Worm (Caenorhabditis elegans) whole organism, L4 larva: ENCODE data around the gene ssq-3.

Experiments used
- D1046.2 ChIP-seq: fragments of 200-800 bp; sonication (Bioruptor generic); IDR thresholded peaks from 2 replicates; pipeline ENCODE4 v1.3.6; 2022; ENCODE audit warnings: missing genetic modification characterization, missing compliant biosample characterization
- F37D6.2 ChIP-seq: sonication (generic microtip); optimal IDR thresholded peaks from 2 replicates; lab custom pipeline; 2016; ENCODE audit warnings: mild to moderate bottlenecking, missing genetic modification characterization, missing compliant biosample characterization
- Y5F2A.4 ChIP-seq: fragments of 200-800 bp; sonication (Bioruptor generic); optimal IDR thresholded peaks from 2 replicates; lab custom pipeline; 2018; ENCODE audit warnings: mild to moderate bottlenecking, missing genetic modification characterization, missing compliant biosample characterization
- ZK337.2 ChIP-seq: fragments of 200-800 bp; sonication (Bioruptor generic); IDR thresholded peaks from 2 replicates; pipeline ENCODE4 v1.3.6; 2022; ENCODE audit warnings: missing genetic modification reagents, missing genetic modification characterization, missing compliant biosample characterization
- aha-1 ChIP-seq: fragments of 150-350 bp; peaks from one replicate; lab custom pipeline; 2014; ENCODE audit warnings: missing biosample characterization, missing genetic modification characterization
- ceh-20 ChIP-seq: fragments of 200-800 bp; sonication (Bioruptor generic); IDR thresholded peaks from 2 replicates; pipeline ENCODE4 v1.3.6; 2022; ENCODE audit warnings: missing genetic modification reagents, missing genetic modification characterization, missing compliant biosample characterization
- ceh-28 ChIP-seq: fragments of 150-350 bp; optimal IDR thresholded peaks from 2 replicates; lab custom pipeline; 2014; ENCODE audit warnings: missing biosample characterization, missing genetic modification reagents, missing genetic modification characterization
- ces-1 ChIP-seq: fragments of 150-350 bp; sonication (generic microtip); optimal IDR thresholded peaks from 4 replicates; lab custom pipeline; 2014; ENCODE audit warnings: missing biosample characterization, missing genetic modification reagents, missing genetic modification characterization
- daf-16 ChIP-seq, 3 experiments: sonication (generic microtip); optimal IDR thresholded peaks; 2 replicates each; lab custom pipeline; 2016 to 2017; ENCODE audit warnings: missing genetic modification characterization in 3 of 3, missing genetic modification reagents in 3 of 3, mild to moderate bottlenecking in 2 of 3, missing compliant biosample characterization in 2 of 3, missing biosample characterization in 1 of 3, moderate library complexity in 1 of 3
- daf-19 ChIP-seq: fragments of 200-800 bp; sonication (Bioruptor generic); conservative IDR thresholded peaks from 2 replicates; pipeline ENCODE4 v1.3.6; 2022; ENCODE audit warnings: missing genetic modification characterization, missing compliant biosample characterization
- dmd-8 ChIP-seq: fragments of 200-800 bp; sonication (Bioruptor generic); IDR thresholded peaks from 2 replicates; pipeline ENCODE4 v1.3.6; 2022; ENCODE audit warnings: missing genetic modification characterization, missing compliant biosample characterization
- dmd-9 ChIP-seq: fragments of 200-800 bp; sonication (Bioruptor generic); IDR thresholded peaks from 2 replicates; pipeline ENCODE4 v1.3.6; 2022; ENCODE audit warnings: missing genetic modification reagents, missing genetic modification characterization, missing compliant biosample characterization
- dpl-1 ChIP-seq: fragments of 150-350 bp; optimal IDR thresholded peaks from 2 replicates; lab custom pipeline; 2014; ENCODE audit warnings: missing biosample characterization, missing genetic modification reagents, missing genetic modification characterization
- duxl-1 ChIP-seq: sonication (generic microtip); optimal IDR thresholded peaks from 2 replicates; lab custom pipeline; 2016; ENCODE audit warnings: mild to moderate bottlenecking, missing genetic modification characterization, moderate library complexity, missing compliant biosample characterization; ENCODE audit not compliant: poor library complexity
- dve-1 ChIP-seq: sonication (generic microtip); optimal IDR thresholded peaks from 2 replicates; lab custom pipeline; 2017; ENCODE audit warnings: antibody characterized with exemption, mild to moderate bottlenecking, missing genetic modification characterization, missing compliant biosample characterization; ENCODE audit not compliant: insufficient read depth
- jun-1 ChIP-seq: fragments of 150-350 bp; optimal IDR thresholded peaks from 2 replicates; lab custom pipeline; 2014; ENCODE audit warnings: missing biosample characterization, missing genetic modification reagents, missing genetic modification characterization
- lim-7 ChIP-seq: fragments of 200-800 bp; sonication (Bioruptor generic); IDR thresholded peaks from 2 replicates; pipeline ENCODE4 v1.3.6; 2022; ENCODE audit warnings: missing genetic modification characterization, missing compliant biosample characterization
- lin-1 ChIP-seq: fragments of 200-800 bp; sonication (Bioruptor generic); IDR thresholded peaks from 2 replicates; pipeline ENCODE4 v1.3.6; 2022; ENCODE audit warnings: missing genetic modification reagents, missing genetic modification characterization, missing compliant biosample characterization
- lin-13 ChIP-seq: fragments of 150-350 bp; optimal IDR thresholded peaks from 2 replicates; lab custom pipeline; 2014; ENCODE audit warnings: missing biosample characterization, missing genetic modification reagents, missing genetic modification characterization
- lsy-2 ChIP-seq, 2 experiments: fragments of 150-350 bp in 1 of 2; sonication (generic microtip) in 1 of 2; optimal IDR thresholded peaks; 2 replicates each; lab custom pipeline; 2014 to 2017; ENCODE audit warnings: missing biosample characterization in 2 of 2, missing genetic modification characterization in 2 of 2
- madf-5 ChIP-seq, 2 experiments: fragments of 200-800 bp; sonication (Bioruptor generic); IDR thresholded peaks; 2 replicates each; pipeline ENCODE4 v1.3.6; 2022; ENCODE audit warnings: missing compliant biosample characterization in 2 of 2, missing genetic modification characterization in 2 of 2
- mdl-1 ChIP-seq, 2 experiments: fragments of 150-350 bp in 1 of 2; sonication (generic microtip) in 1 of 2; optimal IDR thresholded peaks; 2 replicates each; lab custom pipeline; 2014 to 2017; ENCODE audit warnings: missing biosample characterization in 2 of 2, missing genetic modification characterization in 2 of 2
- mdt-29 ChIP-seq: fragments of 200-800 bp; sonication (Bioruptor generic); IDR thresholded peaks from 2 replicates; pipeline ENCODE4 v1.3.6; 2022; ENCODE audit warnings: missing genetic modification reagents, missing genetic modification characterization, missing compliant biosample characterization
- mes-2 ChIP-seq: sonication (generic microtip); optimal IDR thresholded peaks from 2 replicates; lab custom pipeline; 2016; ENCODE audit warnings: missing genotype, mild to moderate bottlenecking, missing genetic modification characterization, missing compliant biosample characterization; ENCODE audit not compliant: poor library complexity, severe bottlenecking
- mxl-3 ChIP-seq: fragments of 200-800 bp; sonication (Bioruptor generic); optimal IDR thresholded peaks from 2 replicates; lab custom pipeline; 2018; ENCODE audit warnings: mild to moderate bottlenecking, missing genetic modification characterization, missing compliant biosample characterization
- nhr-102 ChIP-seq: sonication (generic microtip); optimal IDR thresholded peaks from 2 replicates; lab custom pipeline; 2016; ENCODE audit warnings: mild to moderate bottlenecking, missing genetic modification characterization, moderate library complexity, missing compliant biosample characterization
- nhr-28 ChIP-seq: fragments of 150-350 bp; optimal IDR thresholded peaks from 2 replicates; lab custom pipeline; 2014; ENCODE audit warnings: missing biosample characterization, missing genetic modification characterization
- nhr-41 ChIP-seq: fragments of 200-800 bp; sonication (Bioruptor generic); IDR thresholded peaks from 2 replicates; pipeline ENCODE4 v1.3.6; 2022; ENCODE audit warnings: missing genetic modification reagents, missing genetic modification characterization, missing compliant biosample characterization
- nhr-6 ChIP-seq: fragments of 150-350 bp; optimal IDR thresholded peaks from 2 replicates; lab custom pipeline; 2014; ENCODE audit warnings: missing biosample characterization, missing genetic modification characterization
- php-3 ChIP-seq: fragments of 200-800 bp; sonication (Bioruptor generic); IDR thresholded peaks from 2 replicates; pipeline ENCODE4 v1.3.6; 2022; ENCODE audit warnings: missing genetic modification reagents, missing genetic modification characterization, missing compliant biosample characterization
- pqm-1 ChIP-seq: sonication (generic microtip); optimal IDR thresholded peaks from 2 replicates; lab custom pipeline; 2017; ENCODE audit warnings: missing biosample characterization, missing genetic modification characterization
- rbr-2 ChIP-seq: sonication (generic microtip); optimal IDR thresholded peaks from 2 replicates; lab custom pipeline; 2016; ENCODE audit warnings: missing genotype, missing genetic modification characterization, missing compliant biosample characterization
- set-16 ChIP-seq: fragments of 200-800 bp; sonication (Bioruptor generic); IDR thresholded peaks from 2 replicates; pipeline ENCODE4 v1.3.6; 2022; ENCODE audit warnings: missing genetic modification reagents, missing genetic modification characterization, missing compliant biosample characterization
- snpc-1.2 ChIP-seq: fragments of 200-800 bp; sonication (Bioruptor generic); IDR thresholded peaks from 2 replicates; pipeline ENCODE4 v1.3.6; 2022; ENCODE audit warnings: missing genetic modification reagents, missing genetic modification characterization, missing compliant biosample characterization
- spr-3 ChIP-seq: fragments of 200-800 bp; sonication (Bioruptor generic); optimal IDR thresholded peaks from 2 replicates; lab custom pipeline; 2018; ENCODE audit warnings: mild to moderate bottlenecking, missing genetic modification characterization, missing compliant biosample characterization
- tra-1 ChIP-seq: fragments of 200-800 bp; sonication (Bioruptor generic); IDR thresholded peaks from 2 replicates; pipeline ENCODE4 v1.3.6; 2022; ENCODE audit warnings: missing genetic modification reagents, missing genetic modification characterization, missing compliant biosample characterization
- zfp-3 ChIP-seq: fragments of 200-800 bp; sonication (Bioruptor generic); conservative IDR thresholded peaks from 2 replicates; pipeline ENCODE4 v1.3.6; 2022; ENCODE audit warnings: missing genetic modification reagents, missing genetic modification characterization, missing compliant biosample characterization
- zip-2 ChIP-seq: fragments of 150-350 bp; optimal IDR thresholded peaks from 2 replicates; lab custom pipeline; 2014; ENCODE audit warnings: missing biosample characterization, missing genetic modification characterization
- ztf-7 ChIP-seq: fragments of 150-350 bp; optimal IDR thresholded peaks from 2 replicates; lab custom pipeline; 2014; ENCODE audit warnings: missing biosample characterization, missing genetic modification characterization

Gene ssq-3

ce11 chrIV:7111354-7111753 lies at the start of gene ssq-3, which contains the start of gene ZC477.7:
Gene ssq-3 (plus strand): TSS chrIV:7111604.
Gene ZC477.7 (minus strand): TSS chrIV:7111454.
- TF ChIP-seq set-16 (GFP tag; lab: Robert Waterston, UW) (no peak), dmd-8 (GFP tag; lab: Robert Waterston, UW) (no peak), madf-5 (GFP tag; IDR thresholded peaks at IDR 0.05; lab: Robert Waterston, UW) (no peak), aha-1 (tag; lab: Kevin White, UChicago) (no peak), jun-1 (tag; lab: Kevin White, UChicago) (no peak), lsy-2 (tag; optimal IDR thresholded peaks at IDR 0.05; lab: Kevin White, UChicago) (no peak), mes-2 (no peak), php-3 (GFP tag; lab: Robert Waterston, UW) (no peak), mxl-3 (GFP tag; lab: Kevin White, UChicago) (no peak), nhr-6 (no peak), ces-1 (GFP tag; lab: Kevin White, UChicago) (no peak), nhr-102 (tag; lab: Kevin White, UChicago) (no peak), zip-2 (tag; lab: Kevin White, UChicago) (no peak), tra-1 (no peak), rbr-2 (tag; lab: Kevin White, UChicago) (no peak), dve-1 (tag; lab: Kevin White, UChicago) (no peak), nhr-28 (tag; lab: Kevin White, UChicago) (no peak)

- no peak for TF ChIP-seq pqm-1 (tag; lab: Kevin White, UChicago)
- TF ChIP-seq lim-7 = no peak
- TF ChIP-seq aha-1 (tag; lab: Kevin White, UChicago) = peak; percentile 90
- no peak for TF ChIP-seq nhr-41 (GFP tag; lab: Robert Waterston, UW)
- TF ChIP-seq, all 104 proteins: peak for 1
Measured at ce11 chrIV:7062697-7063096, 48.7 kb upstream of the ssq-3 start.

- TF ChIP-seq daf-19 (GFP tag; lab: Robert Waterston, UW) = no peak
- TF ChIP-seq lin-1 (GFP tag; lab: Robert Waterston, UW) = no peak
- no peak for TF ChIP-seq lin-13 (GFP tag; lab: Kevin White, UChicago)
- TF ChIP-seq F37D6.2 (tag; lab: Kevin White, UChicago) = no peak
- no peak for TF ChIP-seq ZK337.2 (GFP tag; lab: Robert Waterston, UW)
- TF ChIP-seq ztf-7 (tag; lab: Kevin White, UChicago) = no peak
- no peak for TF ChIP-seq dmd-8 (GFP tag; lab: Robert Waterston, UW)
- TF ChIP-seq mdl-1 (tag; optimal IDR thresholded peaks at IDR 0.05; lab: Kevin White, UChicago) = no peak
- TF ChIP-seq duxl-1 (tag; lab: Kevin White, UChicago) = no peak
- TF ChIP-seq daf-16 (GFP tag; optimal IDR thresholded peaks at IDR 0.05; lab: Kevin White, UChicago) = no peak
- no peak for TF ChIP-seq daf-16 (tag; optimal IDR thresholded peaks at IDR 0.05; lab: Kevin White, UChicago)
- no peak for TF ChIP-seq dmd-9 (GFP tag; lab: Robert Waterston, UW)
- no peak for TF ChIP-seq zfp-3 (GFP tag; lab: Robert Waterston, UW)
- TF ChIP-seq dpl-1 (GFP tag; lab: Kevin White, UChicago) = no peak
- no peak for TF ChIP-seq snpc-1.2 (GFP tag; lab: Robert Waterston, UW)
- no peak for TF ChIP-seq ceh-20 (GFP tag; lab: Robert Waterston, UW)
- TF ChIP-seq mdt-29 (GFP tag; lab: Robert Waterston, UW) = no peak
- no peak for TF ChIP-seq ceh-28 (tag; lab: Kevin White, UChicago)
- TF ChIP-seq spr-3 (GFP tag; lab: Kevin White, UChicago) = no peak
- TF ChIP-seq D1046.2 (GFP tag; lab: Robert Waterston, UW) = no peak
- TF ChIP-seq Y5F2A.4 = no peak
- TF ChIP-seq, all 104 proteins: peak for 0
Measured at ce11 chrIV:7065022-7065421, 46.4 kb upstream of the ssq-3 start, which contains the start of gene Y43B11AL.1. Gene Y43B11AL.1 (plus strand): TSS chrIV:7065322.
